Fruit fly (Drosophila melanogaster): Measurements from ENCODE around the gene Srp9.

DNA sequence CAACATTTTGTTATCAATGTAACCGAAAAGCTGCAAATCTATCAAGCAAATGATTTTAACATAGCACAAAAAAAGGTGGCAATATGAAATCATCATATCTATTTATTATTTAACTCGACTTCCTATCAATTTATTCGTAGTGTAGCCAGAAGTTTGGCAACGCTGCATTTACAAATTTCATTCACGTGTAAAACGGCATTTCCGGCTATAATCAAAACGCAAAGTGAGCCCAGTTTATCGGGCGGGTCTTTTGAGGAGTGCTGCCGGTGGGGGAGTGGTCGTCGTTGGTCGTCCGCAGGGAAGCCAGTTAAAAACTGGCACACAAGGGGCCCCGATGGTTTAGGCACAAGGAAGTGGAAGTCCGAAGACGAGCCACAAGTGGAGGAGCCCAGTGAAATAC, 45.8 kb downstream of the Srp9 start:
- TF ChIP-seq usp (GFP tag; optimal IDR thresholded peaks at IDR 0.05) (no peak), pan (optimal IDR thresholded peaks at IDR 0.05) (no peak), OdsH (GFP tag; optimal IDR thresholded peaks at IDR 0.05) (no peak), Sp1 (GFP tag; optimal IDR thresholded peaks at IDR 0.05) (no peak), Hr78 (GFP tag; optimal IDR thresholded peaks at IDR 0.05) (no peak)
